Fruit fly (Drosophila melanogaster): ENCODE results near the gene CG16888.

- TF ChIP-seq CG8478 (optimal IDR thresholded peaks at IDR 0.05), result no peak
- no peak for TF ChIP-seq CTCF (optimal IDR thresholded peaks at IDR 0.05)
Measured at dm6 chr2L:13805170-13805569, 7.9 kb downstream of the CG16888 start.
